Worm (Caenorhabditis elegans): Measurements from ENCODE around the gene nhr-98.

ce11 chrV:418432-418831 is 35.2 kb upstream of the nhr-98 start, which contains the start of gene Y39D8A.1:
- TF ChIP-seq ztf-11 (tag; optimal IDR thresholded peaks at IDR 0.05) (no peak), lin-13 (tag; optimal IDR thresholded peaks at IDR 0.05) (no peak), snpc-4 (tag; optimal IDR thresholded peaks at IDR 0.05) (no peak), tbx-8 (GFP tag; optimal IDR thresholded peaks at IDR 0.05) (no peak), unc-62 (GFP tag; optimal IDR thresholded peaks at IDR 0.05) (no peak)

All from whole organism, mixed stage, embryonic.